Fruit fly (Drosophila melanogaster): Measurements from ENCODE around the gene spidey.

spidey gene

dm6 chrX:7959025-7959424 lies 50.3 kb downstream of the spidey start:
- no peak for TF ChIP-seq psq (optimal IDR thresholded peaks at IDR 0.05)
- TF ChIP-seq h (optimal IDR thresholded peaks at IDR 0.05): no peak
- no peak for TF ChIP-seq insv (optimal IDR thresholded peaks at IDR 0.05)
- no peak for TF ChIP-seq ttk (optimal IDR thresholded peaks at IDR 0.05)
- TF ChIP-seq Sin3A (optimal IDR thresholded peaks at IDR 0.05): no peak
- no peak for TF ChIP-seq Myc (optimal IDR thresholded peaks at IDR 0.05)

DNA sequence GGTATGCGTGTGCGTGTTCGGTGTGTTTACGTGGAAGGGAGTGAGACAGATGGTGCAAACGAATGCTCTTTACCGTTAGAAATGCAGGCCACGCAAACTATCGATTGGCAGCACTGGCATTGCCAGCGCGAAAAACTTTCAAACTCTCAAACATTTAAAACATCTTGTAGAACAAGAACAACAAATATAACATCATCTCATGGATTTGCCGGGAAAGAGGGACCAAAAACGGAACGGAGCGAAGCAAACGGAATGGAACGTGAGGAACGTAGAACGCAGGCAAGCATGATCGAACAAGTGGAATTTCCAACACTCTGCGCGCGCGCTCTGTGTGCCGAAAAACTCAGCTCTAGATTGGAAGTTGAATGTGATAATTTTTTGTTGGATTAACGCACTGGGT lies 50.8 kb downstream of the spidey start:
- TF ChIP-seq ttk (optimal IDR thresholded peaks at IDR 0.05) (no peak), h (optimal IDR thresholded peaks at IDR 0.05) (no peak), Sin3A (optimal IDR thresholded peaks at IDR 0.05) (no peak), psq (optimal IDR thresholded peaks at IDR 0.05) (no peak), Myc (optimal IDR thresholded peaks at IDR 0.05) (no peak), insv (optimal IDR thresholded peaks at IDR 0.05) (no peak)

DNA sequence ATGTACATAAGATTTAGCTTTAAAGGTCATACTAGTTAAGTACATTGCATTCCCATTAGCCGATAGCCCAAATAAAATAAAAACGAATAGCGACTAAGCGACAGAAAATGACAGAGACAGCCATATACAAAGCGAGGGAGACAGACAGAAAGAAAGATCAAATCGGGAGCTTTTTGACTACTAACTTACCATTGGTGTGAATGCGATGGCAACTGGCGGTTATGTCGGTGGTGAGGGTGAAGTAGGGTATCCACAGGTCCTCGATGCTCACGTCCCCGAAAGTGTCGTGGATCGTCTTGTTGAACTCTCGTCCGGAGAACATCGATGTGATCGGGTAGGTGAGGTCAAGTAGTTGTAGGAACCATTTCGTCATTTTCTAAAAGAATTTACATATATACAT lies 52.3 kb downstream of the spidey start:
- TF ChIP-seq Myc (optimal IDR thresholded peaks at IDR 0.05): no peak
- no peak for TF ChIP-seq psq (optimal IDR thresholded peaks at IDR 0.05)
- TF ChIP-seq Sin3A (optimal IDR thresholded peaks at IDR 0.05): no peak
- TF ChIP-seq insv (optimal IDR thresholded peaks at IDR 0.05): no peak
- no peak for TF ChIP-seq ttk (optimal IDR thresholded peaks at IDR 0.05)
- TF ChIP-seq h (optimal IDR thresholded peaks at IDR 0.05): no peak

All from Kc167 (cell line).